Worm (Caenorhabditis elegans): ENCODE measurements around the gene R07E5.17.

- TF ChIP-seq unc-62 (GFP tag; optimal IDR thresholded peaks at IDR 0.05) (no peak), T07F8.4 (tag; optimal IDR thresholded peaks at IDR 0.05) (no peak), ztf-25 (GFP tag; IDR thresholded peaks at IDR 0.05) (no peak), snpc-4 (GFP tag; optimal IDR thresholded peaks at IDR 0.05) (no peak), snpc-4 (tag; optimal IDR thresholded peaks at IDR 0.05) (peak; percentile 4 to 77 (median 53)), ama-1 (optimal IDR thresholded peaks at IDR 0.05) (no peak), ama-1 (GFP tag; optimal IDR thresholded peaks at IDR 0.05) (no peak), nhr-90 (tag; optimal IDR thresholded peaks at IDR 0.05) (no peak), ZK185.1 (tag; optimal IDR thresholded peaks at IDR 0.05; ENCODE audit: poor library complexity, severe bottlenecking) (peak; percentile 0), pha-4 (tag; optimal IDR thresholded peaks at IDR 0.05) (no peak), ekl-4 (GFP tag; IDR thresholded peaks at IDR 0.05) (peak; percentile 11; the same call in 1 of the 2 replicates), nhr-27 (tag; optimal IDR thresholded peaks at IDR 0.05) (no peak), ceh-100 (GFP tag; IDR thresholded peaks at IDR 0.05) (no peak)
These were observed 15.1 kb upstream of the R07E5.17 start, which contains the start of the genes R07E5.7 and cku-80 for ce11 chrIII:4419117-4419978.

Data from whole organism, young adult.